Worm (Caenorhabditis elegans) whole organism, L4 larva: Measurements from ENCODE around the gene zip-11.
"Not testable (repeated sequence)": the region's sequence is repeated elsewhere in the genome, so short reads cannot be mapped to it uniquely, and the experiment has no call there.

Source experiments
- F44E2.7 ChIP-seq: fragments of 200-800 bp; sonication (Bioruptor generic); IDR thresholded peaks from 2 replicates; pipeline ENCODE4 v2.1.2; 2022; ENCODE audit warnings: missing genetic modification characterization, missing compliant biosample characterization
- T20F7.1 ChIP-seq: fragments of 200-800 bp; sonication (Bioruptor generic); optimal IDR thresholded peaks from 2 replicates; lab custom pipeline; 2018; ENCODE audit warnings: mild to moderate bottlenecking, missing genetic modification characterization, missing compliant biosample characterization
- T26A8.4 ChIP-seq: fragments of 200-800 bp; sonication (Bioruptor generic); IDR thresholded peaks from 2 replicates; pipeline ENCODE4 v1.3.6; 2022; ENCODE audit warnings: missing genetic modification characterization, missing compliant biosample characterization
- Y48G9A.11 ChIP-seq: fragments of 200-800 bp; sonication (Bioruptor generic); IDR thresholded peaks from 2 replicates; pipeline ENCODE4 v1.3.6; 2022; ENCODE audit warnings: missing genetic modification reagents, missing genetic modification characterization, missing compliant biosample characterization
- Y75B8A.6 ChIP-seq: fragments of 200-800 bp; sonication (Bioruptor generic); IDR thresholded peaks from 2 replicates; pipeline ENCODE4 v1.3.6; 2022; ENCODE audit warnings: missing genetic modification reagents, missing genetic modification characterization, missing compliant biosample characterization
- ZK337.2 ChIP-seq: fragments of 200-800 bp; sonication (Bioruptor generic); IDR thresholded peaks from 2 replicates; pipeline ENCODE4 v1.3.6; 2022; ENCODE audit warnings: missing genetic modification reagents, missing genetic modification characterization, missing compliant biosample characterization
- arid-1 ChIP-seq: fragments of 200-800 bp; sonication (Bioruptor generic); conservative IDR thresholded peaks from 2 replicates; pipeline ENCODE4 v1.3.6; 2022; ENCODE audit warnings: missing genetic modification reagents, missing genetic modification characterization, missing compliant biosample characterization
- ceh-20 ChIP-seq: fragments of 200-800 bp; sonication (Bioruptor generic); IDR thresholded peaks from 2 replicates; pipeline ENCODE4 v1.3.6; 2022; ENCODE audit warnings: missing genetic modification reagents, missing genetic modification characterization, missing compliant biosample characterization
- daf-8 ChIP-seq: fragments of 200-800 bp; sonication (Bioruptor generic); IDR thresholded peaks from 2 replicates; pipeline ENCODE4 v1.3.6; 2022; ENCODE audit warnings: missing genetic modification characterization, missing compliant biosample characterization
- dmd-6 ChIP-seq: fragments of 200-800 bp; sonication (Bioruptor generic); IDR thresholded peaks from 2 replicates; pipeline ENCODE4 v1.3.6; 2022; ENCODE audit warnings: missing genetic modification reagents, missing genetic modification characterization, missing compliant biosample characterization
- dmd-9 ChIP-seq: fragments of 200-800 bp; sonication (Bioruptor generic); IDR thresholded peaks from 2 replicates; pipeline ENCODE4 v1.3.6; 2022; ENCODE audit warnings: missing genetic modification reagents, missing genetic modification characterization, missing compliant biosample characterization
- dpl-1 ChIP-seq: fragments of 150-350 bp; optimal IDR thresholded peaks from 2 replicates; lab custom pipeline; 2014; ENCODE audit warnings: missing biosample characterization, missing genetic modification reagents, missing genetic modification characterization
- duxl-1 ChIP-seq: sonication (generic microtip); optimal IDR thresholded peaks from 2 replicates; lab custom pipeline; 2016; ENCODE audit warnings: mild to moderate bottlenecking, missing genetic modification characterization, moderate library complexity, missing compliant biosample characterization; ENCODE audit not compliant: poor library complexity
- egl-43 ChIP-seq: fragments of 200-800 bp; sonication (Bioruptor generic); IDR thresholded peaks from 2 replicates; pipeline ENCODE4 v1.3.6; 2022; ENCODE audit warnings: missing genetic modification reagents, missing genetic modification characterization, missing compliant biosample characterization
- hlh-11 ChIP-seq: fragments of 200-800 bp; sonication (Bioruptor generic); optimal IDR thresholded peaks from 2 replicates; lab custom pipeline; 2018; ENCODE audit warnings: mild to moderate bottlenecking, missing genetic modification characterization, missing compliant biosample characterization
- hmg-1.1 ChIP-seq: fragments of 200-800 bp; sonication (Bioruptor generic); IDR thresholded peaks from 2 replicates; pipeline ENCODE4 v1.3.6; 2022; ENCODE audit warnings: missing genetic modification reagents, missing genetic modification characterization, missing compliant biosample characterization
- lin-29 ChIP-seq: fragments of 200-800 bp; sonication (Bioruptor generic); IDR thresholded peaks from 2 replicates; pipeline ENCODE4 v1.3.6; 2022; ENCODE audit warnings: missing genetic modification reagents, missing genetic modification characterization, missing compliant biosample characterization
- lin-38 ChIP-seq: fragments of 200-800 bp; sonication (Bioruptor generic); IDR thresholded peaks from 2 replicates; pipeline ENCODE4 v1.3.6; 2022; ENCODE audit warnings: missing genetic modification reagents, missing genetic modification characterization, missing compliant biosample characterization
- lsy-2 ChIP-seq, 2 experiments: fragments of 150-350 bp in 1 of 2; sonication (generic microtip) in 1 of 2; optimal IDR thresholded peaks; 2 replicates each; lab custom pipeline; 2014 to 2017; ENCODE audit warnings: missing biosample characterization in 2 of 2, missing genetic modification characterization in 2 of 2
- madf-5 ChIP-seq, 2 experiments: fragments of 200-800 bp; sonication (Bioruptor generic); IDR thresholded peaks; 2 replicates each; pipeline ENCODE4 v1.3.6; 2022; ENCODE audit warnings: missing compliant biosample characterization in 2 of 2, missing genetic modification characterization in 2 of 2
- madf-9 ChIP-seq: fragments of 200-800 bp; sonication (Bioruptor generic); conservative IDR thresholded peaks from 2 replicates; pipeline ENCODE4 v1.3.6; 2022; ENCODE audit warnings: missing genetic modification reagents, missing genetic modification characterization, missing compliant biosample characterization
- mdt-29 ChIP-seq: fragments of 200-800 bp; sonication (Bioruptor generic); IDR thresholded peaks from 2 replicates; pipeline ENCODE4 v1.3.6; 2022; ENCODE audit warnings: missing genetic modification reagents, missing genetic modification characterization, missing compliant biosample characterization
- mep-1 ChIP-seq: fragments of 150-350 bp; sonication (generic microtip); optimal IDR thresholded peaks from 3 replicates; lab custom pipeline; 2014; ENCODE audit warnings: missing biosample characterization, missing genetic modification characterization
- mes-2 ChIP-seq: sonication (generic microtip); optimal IDR thresholded peaks from 2 replicates; lab custom pipeline; 2016; ENCODE audit warnings: missing genotype, mild to moderate bottlenecking, missing genetic modification characterization, missing compliant biosample characterization; ENCODE audit not compliant: poor library complexity, severe bottlenecking
- mxl-2 ChIP-seq: fragments of 200-800 bp; sonication (Bioruptor generic); conservative IDR thresholded peaks from 2 replicates; pipeline ENCODE4 v1.3.6; 2022; ENCODE audit warnings: missing genetic modification reagents, missing genetic modification characterization, missing compliant biosample characterization
- nhr-102 ChIP-seq: sonication (generic microtip); optimal IDR thresholded peaks from 2 replicates; lab custom pipeline; 2016; ENCODE audit warnings: mild to moderate bottlenecking, missing genetic modification characterization, moderate library complexity, missing compliant biosample characterization
- nhr-11 ChIP-seq: fragments of 150-350 bp; optimal IDR thresholded peaks from 2 replicates; lab custom pipeline; 2014; ENCODE audit warnings: missing biosample characterization, missing genetic modification characterization
- nhr-28 ChIP-seq: fragments of 150-350 bp; optimal IDR thresholded peaks from 2 replicates; lab custom pipeline; 2014; ENCODE audit warnings: missing biosample characterization, missing genetic modification characterization
- nhr-41 ChIP-seq: fragments of 200-800 bp; sonication (Bioruptor generic); IDR thresholded peaks from 2 replicates; pipeline ENCODE4 v1.3.6; 2022; ENCODE audit warnings: missing genetic modification reagents, missing genetic modification characterization, missing compliant biosample characterization
- nhr-42 ChIP-seq: fragments of 200-800 bp; sonication (Bioruptor generic); IDR thresholded peaks from 2 replicates; pipeline ENCODE4 v1.3.6; 2022; ENCODE audit warnings: missing genetic modification characterization, missing compliant biosample characterization
- nhr-77 ChIP-seq: fragments of 150-350 bp; optimal IDR thresholded peaks from 2 replicates; lab custom pipeline; 2014; ENCODE audit warnings: missing biosample characterization, missing genetic modification characterization
- pha-4 ChIP-seq, 2 experiments: fragments of 150-350 bp in 1 of 2; fragments of 200-800 bp in 1 of 2; sonication (Bioruptor generic) in 1 of 2; IDR thresholded peaks in 1 of 2; optimal IDR thresholded peaks in 1 of 2; 2 replicates each; pipeline versions ENCODE4 v1.3.6 to Lab custom; 2014 to 2022; ENCODE audit warnings: missing genetic modification characterization in 2 of 2, missing genetic modification reagents in 2 of 2, missing biosample characterization in 1 of 2, missing compliant biosample characterization in 1 of 2
- php-3 ChIP-seq: fragments of 200-800 bp; sonication (Bioruptor generic); IDR thresholded peaks from 2 replicates; pipeline ENCODE4 v1.3.6; 2022; ENCODE audit warnings: missing genetic modification reagents, missing genetic modification characterization, missing compliant biosample characterization
- rbr-2 ChIP-seq: sonication (generic microtip); optimal IDR thresholded peaks from 2 replicates; lab custom pipeline; 2016; ENCODE audit warnings: missing genotype, missing genetic modification characterization, missing compliant biosample characterization
- saeg-2 ChIP-seq: fragments of 200-800 bp; sonication (Bioruptor generic); IDR thresholded peaks from 2 replicates; pipeline ENCODE4 v1.3.6; 2022; ENCODE audit warnings: missing genetic modification reagents, missing genetic modification characterization, missing compliant biosample characterization
- snpc-1.2 ChIP-seq: fragments of 200-800 bp; sonication (Bioruptor generic); IDR thresholded peaks from 2 replicates; pipeline ENCODE4 v1.3.6; 2022; ENCODE audit warnings: missing genetic modification reagents, missing genetic modification characterization, missing compliant biosample characterization
- spr-1 ChIP-seq: sonication (generic microtip); optimal IDR thresholded peaks from 2 replicates; lab custom pipeline; 2016; ENCODE audit warnings: mild to moderate bottlenecking, missing genetic modification characterization, missing compliant biosample characterization
- spr-3 ChIP-seq: fragments of 200-800 bp; sonication (Bioruptor generic); optimal IDR thresholded peaks from 2 replicates; lab custom pipeline; 2018; ENCODE audit warnings: mild to moderate bottlenecking, missing genetic modification characterization, missing compliant biosample characterization
- tag-97 ChIP-seq: fragments of 200-800 bp; sonication (Bioruptor generic); IDR thresholded peaks from 2 replicates; pipeline ENCODE4 v1.3.6; 2022; ENCODE audit warnings: missing genetic modification characterization, missing compliant biosample characterization
- tra-1 ChIP-seq: fragments of 200-800 bp; sonication (Bioruptor generic); IDR thresholded peaks from 2 replicates; pipeline ENCODE4 v1.3.6; 2022; ENCODE audit warnings: missing genetic modification reagents, missing genetic modification characterization, missing compliant biosample characterization
- unc-130 ChIP-seq: sonication (generic microtip); optimal IDR thresholded peaks from 2 replicates; lab custom pipeline; 2016; ENCODE audit warnings: missing genetic modification reagents, missing genetic modification characterization, missing compliant biosample characterization
- unc-62 ChIP-seq, 3 experiments: fragments of 150-350 bp in 1 of 3; sonication (generic microtip); optimal IDR thresholded peaks in 2 of 3; peaks in 1 of 3; 1 replicate in 1 of 3; 2 replicates in 2 of 3; lab custom pipeline; 2014 to 2017; ENCODE audit warnings: missing biosample characterization in 3 of 3, missing genetic modification characterization in 3 of 3, missing genetic modification reagents in 3 of 3, missing genotype in 1 of 3
- vab-7 ChIP-seq: fragments of 200-800 bp; sonication (Bioruptor generic); IDR thresholded peaks from 2 replicates; pipeline ENCODE4 v1.3.6; 2022; ENCODE audit warnings: missing genetic modification reagents, missing genetic modification characterization, missing compliant biosample characterization
- zfp-2 ChIP-seq: sonication (generic microtip); optimal IDR thresholded peaks from 2 replicates; lab custom pipeline; 2016; ENCODE audit warnings: mild to moderate bottlenecking, missing genetic modification characterization, missing compliant biosample characterization
- zfp-3 ChIP-seq: fragments of 200-800 bp; sonication (Bioruptor generic); conservative IDR thresholded peaks from 2 replicates; pipeline ENCODE4 v1.3.6; 2022; ENCODE audit warnings: missing genetic modification reagents, missing genetic modification characterization, missing compliant biosample characterization

zip-11 gene

ce11 chrIV:3310662-3311219, 335 bp upstream of the zip-11 start (continued):
- TF ChIP-seq rbr-2 (no peak), hmg-1.1 (GFP tag; lab: Robert Waterston, UW) (no peak), tag-97 (GFP tag; lab: Robert Waterston, UW) (no peak), php-3 (GFP tag; lab: Robert Waterston, UW) (no peak), Y75B8A.6 (no peak), mxl-2 (no peak), F44E2.7 (no peak), lsy-2 (tag; optimal IDR thresholded peaks at IDR 0.05; lab: Kevin White, UChicago) (no peak), dmd-9 (no peak), unc-62 (GFP tag; optimal IDR thresholded peaks at IDR 0.05 in 1 of 2; lab: Kevin White, UChicago) (peak in 1 of 2 experiments; percentile 91), unc-62 (tag; optimal IDR thresholded peaks at IDR 0.05; lab: Kevin White, UChicago) (no peak), nhr-11 (tag; lab: Kevin White, UChicago) (no peak), mes-2 (tag; lab: Kevin White, UChicago) (peak; percentile 8)

DNA sequence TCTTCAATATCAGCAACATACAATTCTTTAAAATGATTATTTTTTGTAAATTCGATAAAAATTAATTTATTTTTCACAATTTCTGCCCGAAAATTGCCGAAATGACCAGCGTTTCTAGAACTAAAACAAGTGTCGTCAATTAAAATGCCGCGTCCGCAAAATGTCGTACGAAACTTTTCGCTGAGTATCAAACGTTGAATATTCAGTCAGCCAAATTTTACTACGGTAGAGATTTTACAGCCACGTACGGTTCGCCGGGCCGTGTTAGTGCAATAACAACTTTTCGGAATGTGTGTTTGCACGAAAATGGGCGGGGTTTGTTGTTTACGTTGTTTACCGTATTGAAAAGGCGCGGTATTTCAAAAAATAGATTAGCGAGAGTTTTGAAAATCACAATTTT, 2.2 kb downstream of the zip-11 start:
- TF ChIP-seq snpc-1.2 (peak; percentile 88), madf-9 (GFP tag; lab: Robert Waterston, UW) (peak; percentile 82), hlh-11 (tag; lab: Kevin White, UChicago) (peak; percentile 69), madf-5 (GFP tag; IDR thresholded peaks at IDR 0.05; lab: Robert Waterston, UW) (peak in 1 of 2 experiments; percentile 86; a peak in 1 of 4 replicates), pha-4 (GFP tag; IDR thresholded peaks at IDR 0.05; lab: Robert Waterston, UW) (peak; percentile 96; the same call in 1 of the 2 replicates), nhr-77 (tag; lab: Kevin White, UChicago) (peak; percentile 38), unc-130 (GFP tag; lab: Kevin White, UChicago) (peak; percentile 51), nhr-42 (GFP tag; lab: Robert Waterston, UW) (peak; percentile 98), hmg-1.1 (GFP tag; lab: Robert Waterston, UW) (peak; percentile 90), dpl-1 (peak; percentile 56), nhr-41 (GFP tag; lab: Robert Waterston, UW) (peak; percentile 93), dmd-9 (peak; percentile 97), tra-1 (GFP tag; lab: Robert Waterston, UW) (peak; percentile 96), mep-1 (tag; lab: Kevin White, UChicago) (peak; percentile 20), zfp-3 (peak; percentile 98), spr-1 (peak; percentile 66), ceh-20 (peak; percentile 96), Y75B8A.6 (peak; percentile 83; the same call in 1 of the 2 replicates), tag-97 (GFP tag; lab: Robert Waterston, UW) (0 out of 2 replicates have a peak, but pooled peaks have one; percentile 40), nhr-28 (tag; lab: Kevin White, UChicago) (peak; percentile 6), Y48G9A.11 (peak; percentile 94), lin-29 (GFP tag; lab: Robert Waterston, UW) (peak; percentile 96), lsy-2 (tag; optimal IDR thresholded peaks at IDR 0.05; lab: Kevin White, UChicago) (peak; percentile 78 to 92), T20F7.1 (GFP tag; lab: Kevin White, UChicago) (peak; percentile 87), dmd-6 (GFP tag; lab: Robert Waterston, UW) (peak; percentile 98), T26A8.4 (GFP tag; lab: Robert Waterston, UW) (peak; percentile 98), vab-7 (GFP tag; lab: Robert Waterston, UW) (peak; percentile 77), zfp-2 (tag; lab: Kevin White, UChicago) (peak; percentile 72), saeg-2 (peak; percentile 94), mxl-2 (0 out of 2 replicates have a peak, but pooled peaks have one; percentile 47), arid-1 (GFP tag; lab: Robert Waterston, UW) (peak; percentile 84), nhr-102 (tag; lab: Kevin White, UChicago) (peak; percentile 88), spr-3 (peak; percentile 54), daf-8 (GFP tag; lab: Robert Waterston, UW) (peak; percentile 97), mes-2 (tag; lab: Kevin White, UChicago) (peak; percentile 78), lin-38 (GFP tag; lab: Robert Waterston, UW) (peak; percentile 98), ZK337.2 (GFP tag; lab: Robert Waterston, UW) (peak; percentile 82), mdt-29 (peak; percentile 96), egl-43 (peak; percentile 89), duxl-1 (tag; lab: Kevin White, UChicago) (peak; percentile 64)
- not testable (repeated sequence) for TF ChIP-seq pha-4 (tag; optimal IDR thresholded peaks at IDR 0.05; lab: Kevin White, UChicago)
